Worm (Caenorhabditis elegans): ENCODE measurements around the gene B0034.4.

The B0034.4 gene

DNA sequence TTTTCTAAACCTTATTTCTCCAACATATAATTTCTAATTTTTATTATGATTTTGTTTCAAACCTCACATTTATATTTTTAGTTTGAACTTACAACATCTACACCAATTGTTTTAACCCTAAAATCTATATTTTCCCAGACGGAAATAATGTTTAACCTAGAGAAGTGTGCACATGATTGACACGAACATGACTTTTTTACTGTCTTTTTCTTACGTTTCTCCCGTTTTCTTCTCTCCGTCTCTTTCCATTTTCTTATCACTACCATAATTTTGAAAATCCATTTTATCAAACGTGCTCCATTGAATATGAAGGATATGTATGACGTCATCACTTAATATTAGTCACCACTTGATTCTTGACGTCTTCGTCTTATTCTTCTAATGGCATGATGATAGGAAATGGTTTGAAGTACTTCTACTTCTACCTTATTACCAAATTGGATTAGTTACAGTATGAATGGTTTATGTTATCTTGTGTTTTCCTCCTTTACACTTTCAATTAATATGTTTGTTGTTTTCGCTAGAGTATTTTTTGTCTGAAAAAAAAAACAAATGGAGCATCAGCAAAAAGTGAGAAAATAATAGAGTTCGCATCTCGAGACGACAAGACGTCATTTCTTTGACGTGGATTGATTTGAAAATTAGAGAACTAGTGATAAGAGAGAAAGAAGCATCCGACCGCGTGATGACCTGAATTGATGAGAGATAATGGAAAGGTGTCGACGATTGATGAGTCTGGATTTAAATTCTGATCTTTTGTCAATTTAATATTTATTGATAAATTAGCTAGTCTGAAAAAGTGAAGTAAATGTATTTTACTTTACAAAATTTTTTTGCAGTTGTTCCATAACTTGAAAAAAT is 37.2 kb downstream of the B0034.4 start:
- TF ChIP-seq mab-5 (tag; optimal IDR thresholded peaks at IDR 0.05) (peak; percentile 21), nhr-237 (tag; optimal IDR thresholded peaks at IDR 0.05) (no peak), nhr-21 (tag; optimal IDR thresholded peaks at IDR 0.05) (peak; percentile 45), F13H6.1 (tag; optimal IDR thresholded peaks at IDR 0.05) (peak; percentile 61), nhr-11 (tag; optimal IDR thresholded peaks at IDR 0.05) (no peak), unc-62 (GFP tag; optimal IDR thresholded peaks at IDR 0.05) (peak; percentile 12), nhr-129 (tag; optimal IDR thresholded peaks at IDR 0.05) (peak; percentile 61), gmeb-1 (tag; optimal IDR thresholded peaks at IDR 0.05) (peak; percentile 44), R02D3.7 (tag; optimal IDR thresholded peaks at IDR 0.05) (no peak), sma-9 (GFP tag; optimal IDR thresholded peaks at IDR 0.05) (peak; percentile 88), sma-9 (tag; optimal IDR thresholded peaks at IDR 0.05) (no peak), fos-1 (tag; optimal IDR thresholded peaks at IDR 0.05) (peak; percentile 83), lin-13 (GFP tag; optimal IDR thresholded peaks at IDR 0.05) (no peak), nhr-6 (tag; optimal IDR thresholded peaks at IDR 0.05) (peak; percentile 22), mbf-1 (tag; optimal IDR thresholded peaks at IDR 0.05) (no peak), lsy-2 (tag; optimal IDR thresholded peaks at IDR 0.05) (peak in 1 of 2 experiments; percentile 66), ztf-1 (GFP tag; conservative IDR thresholded peaks at IDR 0.05) (no peak), nhr-12 (tag; optimal IDR thresholded peaks at IDR 0.05) (no peak), dmd-4 (tag; optimal IDR thresholded peaks at IDR 0.05) (no peak), crh-2 (tag; optimal IDR thresholded peaks at IDR 0.05) (peak; percentile 91), C34F6.9 (tag; optimal IDR thresholded peaks at IDR 0.05) (peak; percentile 61), ZK546.5 (tag; optimal IDR thresholded peaks at IDR 0.05) (no peak), unc-39 (tag; optimal IDR thresholded peaks at IDR 0.05) (no peak)

DNA sequence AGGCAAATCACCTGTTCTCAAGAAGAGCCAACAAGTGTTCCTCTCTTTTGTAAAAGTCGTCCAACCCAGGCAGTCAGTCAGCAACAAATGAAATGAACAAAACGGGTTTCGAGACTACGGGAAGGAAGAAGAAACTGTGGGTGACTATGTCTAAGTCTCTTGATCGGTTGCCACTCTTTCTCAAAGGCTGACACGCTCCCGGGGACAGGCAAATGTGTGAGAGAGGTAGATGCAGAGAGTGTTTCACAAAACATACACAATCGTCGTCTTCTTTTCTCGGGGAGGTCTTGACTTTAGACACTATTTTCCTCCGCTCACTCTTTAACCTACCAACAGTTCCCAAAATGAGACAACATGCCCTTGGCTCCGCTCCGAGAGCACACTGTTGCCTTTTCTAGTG is 38.2 kb downstream of the B0034.4 start:
- TF ChIP-seq F13H6.1 (tag; optimal IDR thresholded peaks at IDR 0.05): peak; percentile 53
- peak; percentile 81 for TF ChIP-seq nhr-129 (tag; optimal IDR thresholded peaks at IDR 0.05)
- peak; percentile 28 for TF ChIP-seq blmp-1 (tag; optimal IDR thresholded peaks at IDR 0.05; ENCODE audit: insufficient read depth)
- peak; percentile 32 for TF ChIP-seq sma-9 (GFP tag; optimal IDR thresholded peaks at IDR 0.05)
- TF ChIP-seq sma-9 (tag; optimal IDR thresholded peaks at IDR 0.05): no peak
- peak; percentile 62 for TF ChIP-seq nhr-25 (tag; optimal IDR thresholded peaks at IDR 0.05)
- peak; percentile 51 for TF ChIP-seq crh-2 (tag; optimal IDR thresholded peaks at IDR 0.05)
- TF ChIP-seq nhr-21 (tag; optimal IDR thresholded peaks at IDR 0.05): peak; percentile 27
- TF ChIP-seq nhr-12 (tag; optimal IDR thresholded peaks at IDR 0.05): no peak
- peak; percentile 68 for TF ChIP-seq fos-1 (tag; optimal IDR thresholded peaks at IDR 0.05)
- TF ChIP-seq sma-3 (GFP tag; optimal IDR thresholded peaks at IDR 0.05): peak; percentile 23
- no peak for TF ChIP-seq unc-55 (GFP tag; optimal IDR thresholded peaks at IDR 0.05)
- no peak for TF ChIP-seq R02D3.7 (tag; optimal IDR thresholded peaks at IDR 0.05)
- peak; percentile 27 for TF ChIP-seq lin-13 (GFP tag; optimal IDR thresholded peaks at IDR 0.05)
- TF ChIP-seq nhr-11 (tag; optimal IDR thresholded peaks at IDR 0.05): no peak
- TF ChIP-seq elt-3 (tag; optimal IDR thresholded peaks at IDR 0.05): no peak

DNA sequence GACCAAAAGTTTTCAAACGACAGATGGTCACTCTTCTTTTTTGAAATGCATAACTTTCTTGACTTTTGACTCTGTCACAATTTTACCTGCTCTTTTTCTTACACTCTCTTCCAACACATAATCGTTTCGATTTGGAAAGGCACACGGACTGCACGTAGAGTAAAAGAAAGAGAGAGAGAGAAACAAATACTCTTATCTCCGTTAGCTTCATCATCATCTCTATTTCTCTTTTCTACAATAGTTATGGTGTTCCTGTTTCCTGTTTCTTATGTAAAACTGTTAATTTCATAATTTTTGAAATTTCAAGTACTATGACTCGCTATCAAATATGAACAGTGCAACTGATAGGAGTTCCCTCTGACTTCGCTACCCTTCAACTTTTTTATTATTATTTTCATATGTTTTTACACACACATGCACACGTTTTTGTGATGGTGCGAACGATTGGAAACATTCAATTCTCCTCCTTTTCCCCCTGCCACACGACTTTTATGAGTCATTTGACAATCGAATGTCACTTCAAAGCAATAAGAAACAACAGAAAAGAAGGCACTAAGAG is 39.2 kb downstream of the B0034.4 start:
- TF ChIP-seq gmeb-1 (tag; optimal IDR thresholded peaks at IDR 0.05) (no peak), alr-1 (tag; optimal IDR thresholded peaks at IDR 0.05) (no peak), lsy-2 (tag; optimal IDR thresholded peaks at IDR 0.05) (peak in 1 of 2 experiments; percentile 8), fos-1 (tag; optimal IDR thresholded peaks at IDR 0.05) (peak; percentile 99), sma-9 (GFP tag; optimal IDR thresholded peaks at IDR 0.05) (peak; percentile 46), sma-9 (tag; optimal IDR thresholded peaks at IDR 0.05) (no peak), crh-2 (tag; optimal IDR thresholded peaks at IDR 0.05) (peak; percentile 63), skn-1 (tag; optimal IDR thresholded peaks at IDR 0.05) (peak; percentile 81), nhr-129 (tag; optimal IDR thresholded peaks at IDR 0.05) (peak; percentile 44)

DNA sequence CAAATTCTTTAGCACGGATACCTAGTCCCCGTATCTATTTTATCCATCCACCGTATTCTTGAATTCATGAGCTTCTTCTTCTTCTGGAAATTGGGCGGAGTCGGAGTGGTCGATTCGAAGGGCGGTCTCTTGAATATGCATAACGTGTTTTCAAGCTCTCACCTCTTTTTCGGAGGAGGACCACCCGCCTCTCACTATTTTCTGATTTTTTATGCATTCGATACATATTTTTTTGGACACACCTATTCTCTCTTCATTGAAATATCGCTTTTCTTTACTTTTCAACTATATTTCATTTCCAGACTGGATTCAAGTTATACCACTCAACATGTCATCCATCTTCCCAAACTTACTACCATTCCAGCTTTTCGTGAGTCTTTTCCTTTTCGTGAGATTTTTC is 40.8 kb downstream of the B0034.4 start, which contains the start of gene egl-44:
Gene egl-44, plus strand, starts transcription at position 301 of the 400 bp plus-strand sequence.
- no peak for TF ChIP-seq nhr-12 (tag; optimal IDR thresholded peaks at IDR 0.05)
- no peak for TF ChIP-seq gmeb-1 (tag; optimal IDR thresholded peaks at IDR 0.05)
- no peak for TF ChIP-seq unc-39 (tag; optimal IDR thresholded peaks at IDR 0.05)
- no peak for TF ChIP-seq skn-1 (tag; optimal IDR thresholded peaks at IDR 0.05)
- TF ChIP-seq sma-9 (GFP tag; optimal IDR thresholded peaks at IDR 0.05): no peak
- TF ChIP-seq sma-9 (tag; optimal IDR thresholded peaks at IDR 0.05): no peak
- no peak for TF ChIP-seq nhr-11 (tag; optimal IDR thresholded peaks at IDR 0.05)
- TF ChIP-seq nhr-6 (tag; optimal IDR thresholded peaks at IDR 0.05): no peak
- TF ChIP-seq ceh-16 (tag; optimal IDR thresholded peaks at IDR 0.05): no peak
- no peak for TF ChIP-seq ztf-11 (tag; optimal IDR thresholded peaks at IDR 0.05)
- no peak for TF ChIP-seq nhr-23 (tag; optimal IDR thresholded peaks at IDR 0.05)
- no peak for TF ChIP-seq aly-2 (tag; optimal IDR thresholded peaks at IDR 0.05)
- no peak for TF ChIP-seq lin-13 (GFP tag; optimal IDR thresholded peaks at IDR 0.05)
- no peak for TF ChIP-seq nhr-77 (tag; optimal IDR thresholded peaks at IDR 0.05)
- TF ChIP-seq nhr-237 (tag; optimal IDR thresholded peaks at IDR 0.05): no peak
- no peak for TF ChIP-seq lsy-2 (tag; optimal IDR thresholded peaks at IDR 0.05)
- TF ChIP-seq alr-1 (tag; optimal IDR thresholded peaks at IDR 0.05): no peak
- TF ChIP-seq zag-1 (tag; optimal IDR thresholded peaks at IDR 0.05): no peak
- no peak for TF ChIP-seq mab-5 (tag; optimal IDR thresholded peaks at IDR 0.05)
- no peak for TF ChIP-seq lin-11 (tag; optimal IDR thresholded peaks at IDR 0.05)

All from whole organism, L2 larva.